Fruit fly (Drosophila melanogaster): ENCODE measurements around the gene Hs3st-B.
A peak's percentile ranks its signal among the peaks of the same experiment; 100 is the strongest.

DNA sequence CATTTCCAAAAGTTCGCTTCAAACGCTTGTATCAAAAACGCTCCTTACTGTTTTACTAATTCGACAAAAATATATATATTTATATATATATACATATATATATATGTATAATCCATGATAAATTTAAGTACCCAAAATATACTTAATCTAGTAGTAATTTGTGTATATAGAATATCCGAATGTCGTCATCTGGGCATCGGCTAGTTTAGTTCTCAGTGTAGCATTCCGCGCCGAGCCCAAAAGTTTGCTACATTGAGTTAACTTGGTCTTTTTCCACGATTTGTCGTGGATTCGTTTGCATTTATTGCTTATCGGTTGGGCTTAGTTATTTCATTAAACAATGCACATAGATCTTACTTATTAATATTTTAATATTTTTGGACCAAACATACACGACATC lies 32.8 kb downstream of the Hs3st-B start:
- TF ChIP-seq EcR (GFP tag; optimal IDR thresholded peaks at IDR 0.05) (no peak), CG10348 (GFP tag; IDR thresholded peaks at IDR 0.05) (no peak), CG14655 (GFP tag; optimal IDR thresholded peaks at IDR 0.05) (no peak), Pif1A (GFP tag; optimal IDR thresholded peaks at IDR 0.05) (no peak), Ets98B (GFP tag; IDR thresholded peaks at IDR 0.05) (peak; percentile 28; the same call in 1 of the 2 replicates), Snoo (tag; optimal IDR thresholded peaks at IDR 0.05) (peak; percentile 11), fd96Ca (GFP tag; IDR thresholded peaks at IDR 0.05) (no peak; the same call in 2 of the 3 replicates), gl (tag; optimal IDR thresholded peaks at IDR 0.05) (no peak), CG8159 (tag; optimal IDR thresholded peaks at IDR 0.05) (peak; percentile 27), D1 (tag; optimal IDR thresholded peaks at IDR 0.05) (no peak)

Data from whole organism, pupa.